Worm (Caenorhabditis elegans) whole organism, L4/young adult: ENCODE results near the gene egas-2.

Source experiments
- W03F9.2 ChIP-seq: fragments of 150-350 bp; optimal IDR thresholded peaks from 2 replicates; lab custom pipeline; 2014; ENCODE audit warnings: missing biosample characterization, missing genetic modification characterization
- dao-5 ChIP-seq: sonication (generic microtip); optimal IDR thresholded peaks from 2 replicates; lab custom pipeline; 2016; ENCODE audit warnings: missing genotype, missing genetic modification characterization, moderate library complexity, missing compliant biosample characterization
- him-1 ChIP-seq: sonication (generic microtip); optimal IDR thresholded peaks from 2 replicates; lab custom pipeline; 2016; ENCODE audit warnings: missing genotype, missing genetic modification reagents, missing genetic modification characterization, missing compliant biosample characterization

DNA sequence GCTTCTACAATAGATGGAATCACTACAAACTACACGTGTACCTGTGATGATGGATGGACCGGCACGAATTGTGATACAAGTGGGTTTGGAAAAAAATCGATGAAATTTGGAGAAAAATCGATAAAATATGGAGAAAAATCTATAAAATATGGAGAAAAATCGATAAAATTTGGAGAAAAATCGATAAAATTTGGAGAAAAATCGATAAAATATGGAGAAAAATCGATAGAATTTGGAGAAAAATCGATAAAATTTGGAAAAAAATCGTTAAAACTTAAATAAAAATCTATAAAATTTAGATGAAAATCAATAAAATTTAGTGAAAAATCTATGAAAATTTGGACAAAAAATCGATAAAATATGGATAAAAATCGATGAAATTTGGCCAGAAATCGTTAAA lies 5.9 kb upstream of the egas-2 start:
- TF ChIP-seq W03F9.2 (tag; lab: Kevin White, UChicago): no peak
- TF ChIP-seq him-1 (tag; lab: Kevin White, UChicago): no peak
- no peak for TF ChIP-seq dao-5
